Worm (Caenorhabditis elegans): ENCODE measurements around the gene Y67H2A.7.

ce11 chrIV:13323823-13324359 is 20.3 kb downstream of the Y67H2A.7 start, which contains the start of gene fat-2:
- TF ChIP-seq flt-1 (GFP tag; IDR thresholded peaks at IDR 0.05): no peak
- TF ChIP-seq ztf-29 (GFP tag; IDR thresholded peaks at IDR 0.05): no peak
- no peak for TF ChIP-seq tab-1 (GFP tag; IDR thresholded peaks at IDR 0.05)
- no peak for TF ChIP-seq ztf-23 (GFP tag; IDR thresholded peaks at IDR 0.05)
- TF ChIP-seq ref-1 (GFP tag; conservative IDR thresholded peaks at IDR 0.05): no peak

All from whole organism, midembryonic.